Worm (Caenorhabditis elegans) whole organism, mixed stage, embryonic: ENCODE measurements around the gene ceh-51.

Source experiments
- M03D4.4 ChIP-seq: sonication (generic microtip); optimal IDR thresholded peaks from 2 replicates; lab custom pipeline; 2017; ENCODE audit warnings: mild to moderate bottlenecking, missing genetic modification characterization, missing compliant biosample characterization
- bed-3 ChIP-seq: fragments of 200-800 bp; sonication (Bioruptor generic); optimal IDR thresholded peaks from 3 replicates; lab custom pipeline; 2018; ENCODE audit warnings: mild to moderate bottlenecking, missing genetic modification characterization, moderate library complexity, missing compliant biosample characterization
- blmp-1 ChIP-seq: fragments of 150-350 bp; optimal IDR thresholded peaks from 2 replicates; lab custom pipeline; 2014; ENCODE audit warnings: missing biosample characterization, missing genetic modification characterization
- ceh-39 ChIP-seq: fragments of 150-350 bp; optimal IDR thresholded peaks from 2 replicates; lab custom pipeline; 2014; ENCODE audit warnings: missing biosample characterization, missing genetic modification characterization
- ceh-43 ChIP-seq: fragments of 200-800 bp; sonication (Bioruptor generic); optimal IDR thresholded peaks from 2 replicates; lab custom pipeline; 2018; ENCODE audit warnings: mild to moderate bottlenecking, missing genetic modification characterization, moderate library complexity, missing compliant biosample characterization
- ceh-83 ChIP-seq: fragments of 200-800 bp; sonication (Bioruptor generic); optimal IDR thresholded peaks from 2 replicates; lab custom pipeline; 2018; ENCODE audit warnings: mild to moderate bottlenecking, missing genetic modification characterization, missing compliant biosample characterization
- ces-1 ChIP-seq: fragments of 150-350 bp; optimal IDR thresholded peaks from 2 replicates; lab custom pipeline; 2014; ENCODE audit warnings: missing biosample characterization, missing genetic modification reagents, missing genetic modification characterization
- drap-1 ChIP-seq: fragments of 200-800 bp; sonication (Bioruptor generic); optimal IDR thresholded peaks from 3 replicates; lab custom pipeline; 2018; ENCODE audit warnings: mild to moderate bottlenecking, missing genetic modification characterization, missing compliant biosample characterization
- elt-1 ChIP-seq: sonication (generic microtip); optimal IDR thresholded peaks from 2 replicates; lab custom pipeline; 2017; ENCODE audit warnings: missing genetic modification characterization, mild to moderate bottlenecking, missing compliant biosample characterization, antibody characterized with exemption, moderate library complexity, borderline replicate concordance; ENCODE audit not compliant: insufficient read depth
- elt-3 ChIP-seq: fragments of 150-350 bp; optimal IDR thresholded peaks from 2 replicates; lab custom pipeline; 2014; ENCODE audit warnings: missing biosample characterization, missing genetic modification characterization
- flh-1 ChIP-seq: fragments of 200-800 bp; sonication (Bioruptor generic); optimal IDR thresholded peaks from 2 replicates; lab custom pipeline; 2018; ENCODE audit warnings: mild to moderate bottlenecking, missing genetic modification characterization, moderate library complexity, missing compliant biosample characterization
- ham-2 ChIP-seq: fragments of 200-800 bp; sonication (Bioruptor generic); optimal IDR thresholded peaks from 2 replicates; lab custom pipeline; 2018; ENCODE audit warnings: mild to moderate bottlenecking, missing genetic modification characterization, missing compliant biosample characterization
- hlh-1 ChIP-seq: fragments of 150-350 bp; optimal IDR thresholded peaks from 2 replicates; lab custom pipeline; 2014; ENCODE audit warnings: missing biosample characterization, missing genetic modification reagents, missing genetic modification characterization
- lin-13 ChIP-seq: fragments of 150-350 bp; optimal IDR thresholded peaks from 2 replicates; lab custom pipeline; 2014; ENCODE audit warnings: missing biosample characterization, missing genetic modification characterization
- lin-32 ChIP-seq: fragments of 200-800 bp; sonication (Bioruptor generic); optimal IDR thresholded peaks from 2 replicates; lab custom pipeline; 2018; ENCODE audit warnings: mild to moderate bottlenecking, missing genetic modification characterization, missing compliant biosample characterization
- mab-5 ChIP-seq: fragments of 150-350 bp; optimal IDR thresholded peaks from 2 replicates; lab custom pipeline; 2014; ENCODE audit warnings: missing biosample characterization, missing genetic modification characterization
- mep-1 ChIP-seq: fragments of 150-350 bp; optimal IDR thresholded peaks from 2 replicates; lab custom pipeline; 2017; ENCODE audit warnings: missing biosample characterization, missing genetic modification reagents, missing genetic modification characterization, inconsistent platforms
- mls-2 ChIP-seq: sonication (generic microtip); optimal IDR thresholded peaks from 2 replicates; lab custom pipeline; 2016; ENCODE audit warnings: mild to moderate bottlenecking, missing genetic modification characterization, moderate library complexity, missing compliant biosample characterization
- nhr-12 ChIP-seq: fragments of 150-350 bp; optimal IDR thresholded peaks from 2 replicates; lab custom pipeline; 2014; ENCODE audit warnings: missing biosample characterization, missing genetic modification characterization
- nhr-2 ChIP-seq: fragments of 150-350 bp; optimal IDR thresholded peaks from 2 replicates; lab custom pipeline; 2014; ENCODE audit warnings: missing biosample characterization, missing genetic modification characterization
- nhr-237 ChIP-seq: fragments of 150-350 bp; optimal IDR thresholded peaks from 2 replicates; lab custom pipeline; 2014; ENCODE audit warnings: missing biosample characterization, missing genetic modification characterization
- pha-4 ChIP-seq: fragments of 150-350 bp; optimal IDR thresholded peaks from 2 replicates; lab custom pipeline; 2018; ENCODE audit warnings: missing biosample characterization, missing genetic modification reagents, missing genetic modification characterization
- sem-2 ChIP-seq: fragments of 200-800 bp; sonication (Bioruptor generic); optimal IDR thresholded peaks from 2 replicates; lab custom pipeline; 2018; ENCODE audit warnings: mild to moderate bottlenecking, missing genetic modification characterization, missing compliant biosample characterization
- snpc-4 ChIP-seq: fragments of 150-350 bp; optimal IDR thresholded peaks from 2 replicates; lab custom pipeline; 2014; ENCODE audit warnings: missing biosample characterization, missing genetic modification characterization
- sptf-1 ChIP-seq: sonication (generic microtip); optimal IDR thresholded peaks from 2 replicates; lab custom pipeline; 2017; ENCODE audit warnings: mild to moderate bottlenecking, missing genetic modification characterization, moderate library complexity, missing compliant biosample characterization
- tbx-8 ChIP-seq: fragments of 200-800 bp; sonication (Bioruptor generic); optimal IDR thresholded peaks from 2 replicates; lab custom pipeline; 2018; ENCODE audit warnings: mild to moderate bottlenecking, missing genetic modification characterization, moderate library complexity, missing compliant biosample characterization
- unc-62 ChIP-seq: fragments of 150-350 bp; optimal IDR thresholded peaks from 2 replicates; lab custom pipeline; 2014; ENCODE audit warnings: missing biosample characterization, missing genetic modification reagents, missing genetic modification characterization
- zip-8 ChIP-seq: fragments of 150-350 bp; optimal IDR thresholded peaks from 2 replicates; lab custom pipeline; 2014; ENCODE audit warnings: missing biosample characterization, missing genetic modification characterization
- ztf-11 ChIP-seq: fragments of 150-350 bp; optimal IDR thresholded peaks from 2 replicates; lab custom pipeline; 2014; ENCODE audit warnings: missing biosample characterization, missing genetic modification characterization

Gene ceh-51

ce11 chrV:18859121-18859520 is 14.8 kb upstream of the ceh-51 start, which contains the start of gene wars-1:
TSS of gene wars-1 (minus strand) at chrV:18859221.
- TF ChIP-seq drap-1, result no peak
- TF ChIP-seq ham-2 (GFP tag; lab: Kevin White, UChicago), result no peak
- TF ChIP-seq ceh-43 (GFP tag; lab: Kevin White, UChicago), result no peak
- no peak for TF ChIP-seq mls-2 (tag; lab: Kevin White, UChicago)
- no peak for TF ChIP-seq tbx-8 (GFP tag; lab: Kevin White, UChicago)
- TF ChIP-seq lin-32, result no peak
- TF ChIP-seq mab-5 (tag; lab: Kevin White, UChicago), result no peak
- no peak for TF ChIP-seq nhr-12 (tag; lab: Kevin White, UChicago)
- no peak for TF ChIP-seq nhr-2 (tag; lab: Kevin White, UChicago)
- no peak for TF ChIP-seq nhr-237
- no peak for TF ChIP-seq elt-1
- no peak for TF ChIP-seq bed-3 (GFP tag; lab: Kevin White, UChicago)
- no peak for TF ChIP-seq ceh-39 (tag; lab: Kevin White, UChicago)
- TF ChIP-seq unc-62, result no peak
- no peak for TF ChIP-seq blmp-1 (tag; lab: Kevin White, UChicago)
- no peak for TF ChIP-seq ztf-11 (tag; lab: Kevin White, UChicago)
- no peak for TF ChIP-seq zip-8 (tag; lab: Kevin White, UChicago)
- no peak for TF ChIP-seq snpc-4
- TF ChIP-seq ceh-83, result no peak

ce11 chrV:18868517-18868916 is 5.4 kb upstream of the ceh-51 start:
- TF ChIP-seq ztf-11 (tag; lab: Kevin White, UChicago) (no peak), lin-13 (tag; lab: Kevin White, UChicago) (no peak), lin-32 (no peak), nhr-237 (no peak), mls-2 (tag; lab: Kevin White, UChicago) (no peak)

- no peak for TF ChIP-seq pha-4 (tag; lab: Kevin White, UChicago)
- TF ChIP-seq blmp-1 (tag; lab: Kevin White, UChicago), result no peak
- TF ChIP-seq mep-1, result no peak
- TF ChIP-seq lin-32, result no peak
- no peak for TF ChIP-seq hlh-1
- TF ChIP-seq flh-1 (GFP tag; lab: Kevin White, UChicago), result no peak
Measured at ce11 chrV:18870955-18871354, 3.0 kb upstream of the ceh-51 start.

- peak; percentile 36 for TF ChIP-seq lin-13 (tag; lab: Kevin White, UChicago)
- TF ChIP-seq M03D4.4 (tag; lab: Kevin White, UChicago), result no peak
- no peak for TF ChIP-seq ceh-83
- TF ChIP-seq mep-1, result peak; percentile 32
- TF ChIP-seq ztf-11 (tag; lab: Kevin White, UChicago), result no peak
- TF ChIP-seq ces-1 (GFP tag; lab: Kevin White, UChicago), result peak; percentile 24
Measured at ce11 chrV:18894924-18895388, 21.0 kb downstream of the ceh-51 start, which contains the start of gene emb-4. TSS of gene emb-4 (minus strand) at chrV:18894974.

ce11 chrV:18900437-18900836 is 26.5 kb downstream of the ceh-51 start, which contains the start of gene nhr-243:
TSS of gene nhr-243 (minus strand) at chrV:18900537.
- no peak for TF ChIP-seq mls-2 (tag; lab: Kevin White, UChicago)
- TF ChIP-seq sem-2 (GFP tag; lab: Kevin White, UChicago), result no peak

- TF ChIP-seq sptf-1 (no peak), ham-2 (GFP tag; lab: Kevin White, UChicago) (no peak)
Measured at ce11 chrV:18901530-18901929, 27.6 kb downstream of the ceh-51 start.

- TF ChIP-seq hlh-1 (no peak), elt-3 (tag; lab: Kevin White, UChicago) (no peak), snpc-4 (no peak), mab-5 (tag; lab: Kevin White, UChicago) (no peak), lin-32 (no peak)
Measured at ce11 chrV:18903472-18903871, 29.5 kb downstream of the ceh-51 start, which contains the start of gene mihp-2. TSS of gene mihp-2 (plus strand) at chrV:18903772.
